Fruit fly (Drosophila melanogaster): ENCODE data around the gene Rlb1.

DNA sequence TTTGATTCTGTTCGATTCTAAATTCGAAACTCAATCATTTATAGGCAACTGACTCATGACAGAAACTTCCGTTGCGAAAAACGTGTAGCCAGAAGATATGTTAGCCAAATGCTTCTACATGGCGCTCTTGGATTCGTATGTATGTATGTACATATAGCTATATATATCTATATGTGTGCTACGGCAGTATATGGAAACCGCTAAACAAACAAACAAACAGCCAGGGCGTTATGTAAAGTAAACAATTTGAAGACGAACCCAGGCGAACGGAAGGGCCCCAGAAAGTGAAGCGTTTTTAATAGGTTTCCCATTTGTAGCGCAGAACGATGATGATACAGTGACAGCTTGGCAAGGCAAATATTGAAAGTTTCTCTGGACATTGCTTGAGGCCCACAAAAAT lies 16.8 kb downstream of the Rlb1 start:
- TF ChIP-seq CG8478 (optimal IDR thresholded peaks at IDR 0.05) = no peak
- TF ChIP-seq psq (optimal IDR thresholded peaks at IDR 0.05) = no peak
- TF ChIP-seq Dll (optimal IDR thresholded peaks at IDR 0.05) = no peak
- TF ChIP-seq pan (optimal IDR thresholded peaks at IDR 0.05) = no peak
- no peak for TF ChIP-seq usp (GFP tag; optimal IDR thresholded peaks at IDR 0.05)
- no peak for TF ChIP-seq EcR (GFP tag; optimal IDR thresholded peaks at IDR 0.05)

Data from whole organism.